Fruit fly (Drosophila melanogaster): ENCODE data around the gene CG5500.
A peak's percentile ranks its signal among the peaks of the same experiment; 100 is the strongest.

Gene CG5500

dm6 chr3R:26870494-26870893 is 5.9 kb upstream of the CG5500 start:
- peak; percentile 17 for TF ChIP-seq Eip78C (GFP tag)
- peak; percentile 55 for TF ChIP-seq svp (GFP tag)
- TF ChIP-seq Ets96B (tag; optimal IDR thresholded peaks at IDR 0.05), result no peak

DNA sequence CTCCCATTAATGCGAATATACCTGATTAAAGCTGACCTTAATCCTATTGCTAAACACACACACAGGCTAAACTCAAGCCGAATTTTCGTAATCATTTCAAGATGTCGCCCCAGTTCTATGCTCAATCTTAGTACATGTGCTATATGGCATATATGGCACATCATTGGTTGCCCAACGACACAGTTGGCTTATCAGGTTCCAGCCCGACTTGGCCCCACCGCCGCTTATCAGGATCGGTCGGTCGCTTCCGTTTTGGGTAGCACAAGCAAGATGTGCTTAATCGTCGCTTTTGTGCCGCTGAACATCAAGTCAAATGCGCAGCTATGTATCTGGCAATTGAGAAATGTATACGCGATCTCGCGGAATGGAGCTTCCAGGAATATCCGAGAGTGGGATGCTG is 5.4 kb upstream of the CG5500 start:
- TF ChIP-seq CG32006 (GFP tag; optimal IDR thresholded peaks at IDR 0.05) (no peak), cyc (GFP tag; optimal IDR thresholded peaks at IDR 0.05) (no peak), svp (GFP tag) (peak; percentile 85)

- TF ChIP-seq CG6163 (GFP tag; IDR thresholded peaks at IDR 0.05) (0 out of 3 replicates have a peak, but pooled peaks have one; percentile 16), cyc (GFP tag; optimal IDR thresholded peaks at IDR 0.05) (no peak), dsx (GFP tag; optimal IDR thresholded peaks at IDR 0.05; ENCODE audit: poor library complexity, severe bottlenecking) (no peak), eg (GFP tag; IDR thresholded peaks at IDR 0.05) (peak; percentile 43; the same call in 1 of the 3 replicates), CG10631 (GFP tag; optimal IDR thresholded peaks at IDR 0.05) (no peak), Sox102F (GFP tag; optimal IDR thresholded peaks at IDR 0.05) (no peak)
Measured at dm6 chr3R:26871852-26872251, 4.6 kb upstream of the CG5500 start, which contains the start of gene SPARC. Gene SPARC (minus strand): TSS chr3R:26871995.

DNA sequence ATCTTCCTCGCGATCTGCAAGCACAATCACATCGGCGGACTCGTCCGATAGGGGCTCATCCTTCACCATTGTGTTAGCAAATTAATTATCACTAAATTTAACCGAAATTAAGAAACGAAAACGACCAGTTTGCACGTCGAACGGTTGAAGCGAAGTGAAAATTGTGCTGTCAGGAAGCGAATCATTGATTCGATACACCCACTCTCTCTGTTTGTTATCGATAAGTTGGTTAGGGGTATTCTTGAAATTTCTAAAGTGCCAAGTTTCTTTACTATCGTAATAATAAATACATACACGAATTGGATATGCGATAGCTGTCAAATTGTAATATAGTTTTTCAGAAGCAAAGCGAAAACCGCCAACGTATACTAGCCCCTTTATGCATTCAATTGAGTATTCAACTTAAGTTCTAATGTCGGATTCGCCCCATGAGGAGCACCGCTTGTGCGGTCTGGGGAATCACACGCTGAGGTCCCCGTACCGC is 844 bp upstream of the CG5500 start, which contains the start of gene Rb97D:
Rb97D (minus strand) TSS at position 199 of the 484 bp plus-strand sequence.
- TF ChIP-seq Eip93F (GFP tag; optimal IDR thresholded peaks at IDR 0.05) (no peak), Ets21C (GFP tag; optimal IDR thresholded peaks at IDR 0.05) (peak; percentile 62), lz (GFP tag; optimal IDR thresholded peaks at IDR 0.05) (peak; percentile 80), CG32006 (GFP tag; optimal IDR thresholded peaks at IDR 0.05) (peak; percentile 74), CG8632 (GFP tag; optimal IDR thresholded peaks at IDR 0.05) (peak; percentile 31), CG15336 (GFP tag; IDR thresholded peaks at IDR 0.05) (peak; percentile 60), fd85E (GFP tag; optimal IDR thresholded peaks at IDR 0.05) (no peak), CG8119 (GFP tag; IDR thresholded peaks at IDR 0.05) (peak; percentile 58; the same call in 2 of the 3 replicates), CG6808 (GFP tag; optimal IDR thresholded peaks at IDR 0.05) (peak; percentile 52), Hr39 (GFP tag; optimal IDR thresholded peaks at IDR 0.05) (peak; percentile 77), eg (GFP tag; IDR thresholded peaks at IDR 0.05) (peak; percentile 69), CG31627 (GFP tag; optimal IDR thresholded peaks at IDR 0.05) (peak; percentile 78), esn (GFP tag; optimal IDR thresholded peaks at IDR 0.05) (peak; percentile 69), acj6 (GFP tag; optimal IDR thresholded peaks at IDR 0.05) (peak; percentile 72), Ets96B (tag; optimal IDR thresholded peaks at IDR 0.05) (peak; percentile 23), spab (GFP tag; optimal IDR thresholded peaks at IDR 0.05) (no peak), dac (GFP tag; optimal IDR thresholded peaks at IDR 0.05) (peak; percentile 12), achi (GFP tag; optimal IDR thresholded peaks at IDR 0.05) (peak; percentile 90), CG10669 (GFP tag; optimal IDR thresholded peaks at IDR 0.05) (peak; percentile 52), Gug (GFP tag; IDR thresholded peaks at IDR 0.05) (peak; percentile 60), Blimp-1 (GFP tag; optimal IDR thresholded peaks at IDR 0.05) (no peak), CG6792 (GFP tag; optimal IDR thresholded peaks at IDR 0.05) (peak; percentile 67), CG9139 (GFP tag; optimal IDR thresholded peaks at IDR 0.05) (peak; percentile 21), topi (GFP tag; optimal IDR thresholded peaks at IDR 0.05) (peak; percentile 72), CG4318 (GFP tag; optimal IDR thresholded peaks at IDR 0.05) (no peak), CG6854 (GFP tag; optimal IDR thresholded peaks at IDR 0.05) (peak; percentile 14), Sox14 (GFP tag; optimal IDR thresholded peaks at IDR 0.05) (peak; percentile 83), Sox15 (GFP tag; optimal IDR thresholded peaks at IDR 0.05) (peak; percentile 38), Hr38 (GFP tag; optimal IDR thresholded peaks at IDR 0.05) (no peak), CG10631 (GFP tag; optimal IDR thresholded peaks at IDR 0.05) (no peak), vri (GFP tag; optimal IDR thresholded peaks at IDR 0.05) (peak; percentile 51), Smox (GFP tag; optimal IDR thresholded peaks at IDR 0.05) (no peak), CG11294 (GFP tag; IDR thresholded peaks at IDR 0.05) (no peak; the same call in 1 of the 2 replicates), ss (GFP tag; optimal IDR thresholded peaks at IDR 0.05) (peak; percentile 42 to 48), OdsH (GFP tag; optimal IDR thresholded peaks at IDR 0.05) (peak; percentile 67), Eip78C (GFP tag) (peak; percentile 71), fd59A (GFP tag; optimal IDR thresholded peaks at IDR 0.05) (peak; percentile 2), salr (GFP tag; optimal IDR thresholded peaks at IDR 0.05) (peak in 1 of 2 experiments; percentile 19), Sox102F (GFP tag; optimal IDR thresholded peaks at IDR 0.05) (peak; percentile 52), cyc (GFP tag; optimal IDR thresholded peaks at IDR 0.05) (peak; percentile 53), CG3919 (GFP tag; optimal IDR thresholded peaks at IDR 0.05) (peak; percentile 63)
